Fruit fly (Drosophila melanogaster): ENCODE results near the gene PolD3.

dm6 chr2L:15280975-15281374 is 24.9 kb upstream of the PolD3 start:
- TF ChIP-seq CTCF (optimal IDR thresholded peaks at IDR 0.05), result no peak
- TF ChIP-seq CG8478 (optimal IDR thresholded peaks at IDR 0.05), result no peak

All from S2 (cell line).